Fruit fly (Drosophila melanogaster): Measurements from ENCODE around the gene CG11438.

The CG11438 gene

DNA sequence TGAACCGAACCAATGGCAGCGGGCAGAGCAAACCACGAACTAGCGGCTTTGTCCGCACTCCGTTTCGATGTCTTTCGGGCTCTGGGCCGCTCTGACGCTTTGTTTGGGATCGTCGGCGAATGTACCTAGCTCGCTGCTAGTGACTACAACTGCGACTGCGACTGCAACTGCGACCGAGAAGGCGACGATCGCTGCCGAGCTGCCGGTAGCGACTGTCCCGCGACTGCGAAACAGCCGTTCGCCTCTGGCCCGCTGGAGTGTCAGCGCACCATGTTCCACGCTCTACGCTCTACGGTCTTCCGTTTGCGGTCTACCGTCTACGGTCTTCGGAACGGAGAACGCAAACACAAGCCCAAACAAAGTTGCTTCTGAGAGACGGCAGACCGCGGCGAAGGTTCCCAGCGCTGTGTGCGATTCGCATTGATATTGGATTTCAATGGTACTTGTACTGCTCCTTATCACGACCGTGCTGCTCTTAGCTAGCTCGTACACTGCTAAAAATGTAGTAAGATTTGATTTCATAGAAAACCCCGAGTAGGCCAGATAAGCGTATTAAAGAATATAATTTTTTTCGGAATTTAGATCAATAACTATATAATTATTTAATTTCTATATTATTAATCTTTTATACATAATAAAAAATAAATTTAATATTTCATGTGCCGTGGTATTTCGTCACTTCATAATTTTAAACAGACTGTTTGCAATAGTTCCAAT, 4.3 kb upstream of the CG11438 start, which contains the start of gene laza (continued):
- TF ChIP-seq Sox102F (GFP tag; optimal IDR thresholded peaks at IDR 0.05) (peak; percentile 1), sim (GFP tag; IDR thresholded peaks at IDR 0.05) (no peak), Med (GFP tag) (peak; percentile 76), chif (GFP tag; optimal IDR thresholded peaks at IDR 0.05) (no peak), CG12236 (GFP tag; optimal IDR thresholded peaks at IDR 0.05) (no peak), CG4424 (GFP tag; optimal IDR thresholded peaks at IDR 0.05) (no peak), Aef1 (GFP tag; IDR thresholded peaks at IDR 0.05) (no peak), dysf (GFP tag; IDR thresholded peaks at IDR 0.05) (0 out of 3 replicates have a peak, but pooled peaks have one; percentile 18), CG6654 (GFP tag; optimal IDR thresholded peaks at IDR 0.05) (no peak), Scr (GFP tag; IDR thresholded peaks at IDR 0.05; ENCODE audit: partially characterized antibody) (no peak), HmgD (GFP tag; optimal IDR thresholded peaks at IDR 0.05) (no peak), so (GFP tag; IDR thresholded peaks at IDR 0.05) (0 out of 3 replicates have a peak, but pooled peaks have one; percentile 9), ap (GFP tag; IDR thresholded peaks at IDR 0.05) (no peak), wor (GFP tag; IDR thresholded peaks at IDR 0.05) (no peak), Fer1 (GFP tag; optimal IDR thresholded peaks at IDR 0.05) (no peak), CG3847 (GFP tag; IDR thresholded peaks at IDR 0.05) (no peak), CG12219 (GFP tag; optimal IDR thresholded peaks at IDR 0.05) (no peak), Optix (GFP tag; IDR thresholded peaks at IDR 0.05) (no peak), jumu (GFP tag; optimal IDR thresholded peaks at IDR 0.05) (no peak), Oli (tag; optimal IDR thresholded peaks at IDR 0.05) (peak; percentile 17), ind (GFP tag; optimal IDR thresholded peaks at IDR 0.05) (peak; percentile 14), CG4707 (GFP tag; optimal IDR thresholded peaks at IDR 0.05) (no peak), sima (GFP tag; optimal IDR thresholded peaks at IDR 0.05) (no peak), Jarid2 (GFP tag; optimal IDR thresholded peaks at IDR 0.05) (peak; percentile 50), CG32532 (GFP tag; IDR thresholded peaks at IDR 0.05) (0 out of 2 replicates have a peak, but pooled peaks have one; percentile 27), CG7839 (tag; optimal IDR thresholded peaks at IDR 0.05) (peak; percentile 29), Tbp (GFP tag; optimal IDR thresholded peaks at IDR 0.05) (no peak), Ravus (GFP tag; IDR thresholded peaks at IDR 0.05) (no peak), Deaf1 (tag; optimal IDR thresholded peaks at IDR 0.05) (peak; percentile 86), row (GFP tag; IDR thresholded peaks at IDR 0.05) (peak; percentile 23; the same call in 1 of the 3 replicates), grau (tag; optimal IDR thresholded peaks at IDR 0.05) (peak; percentile 15), CG12744 (GFP tag; optimal IDR thresholded peaks at IDR 0.05) (peak; percentile 0), CG6689 (GFP tag; IDR thresholded peaks at IDR 0.05) (no peak), CG11504 (tag; optimal IDR thresholded peaks at IDR 0.05) (peak; percentile 27), kay (GFP tag; optimal IDR thresholded peaks at IDR 0.05) (no peak), CG3838 (GFP tag; optimal IDR thresholded peaks at IDR 0.05) (no peak), CG8944 (GFP tag; optimal IDR thresholded peaks at IDR 0.05) (no peak), CG14050 (GFP tag; IDR thresholded peaks at IDR 0.05) (peak; percentile 65; the same call in 2 of the 3 replicates), CG13894 (tag; optimal IDR thresholded peaks at IDR 0.05) (no peak), pnt (GFP tag; optimal IDR thresholded peaks at IDR 0.05) (no peak), slbo (GFP tag; IDR thresholded peaks at IDR 0.05) (peak; percentile 35), hb (GFP tag; IDR thresholded peaks at IDR 0.05; ENCODE audit: partially characterized antibody) (no peak), Dip2 (GFP tag; IDR thresholded peaks at IDR 0.05) (no peak), CG14014 (GFP tag; IDR thresholded peaks at IDR 0.05) (0 out of 2 replicates have a peak, but pooled peaks have one; percentile 19), Bteb2 (GFP tag; optimal IDR thresholded peaks at IDR 0.05) (no peak), Atf6 (GFP tag; IDR thresholded peaks at IDR 0.05) (no peak), lab (GFP tag; optimal IDR thresholded peaks at IDR 0.05) (peak; percentile 34), Fer2 (tag; optimal IDR thresholded peaks at IDR 0.05) (no peak), toy (GFP tag; IDR thresholded peaks at IDR 0.05) (no peak), en (GFP tag; optimal IDR thresholded peaks at IDR 0.05) (no peak), odd (GFP tag; optimal IDR thresholded peaks at IDR 0.05) (no peak)
